Fruit fly (Drosophila melanogaster) whole organism, larva: ENCODE data around the gene cac.

Experiments
- noc ChIP-seq: fragments of 200-800 bp; sonication (Bioruptor generic); optimal IDR thresholded peaks from 3 replicates; lab custom pipeline; 2019; ENCODE audit warnings: missing biosample characterization, mild to moderate bottlenecking, missing genetic modification characterization, moderate library complexity

Gene cac

dm6 chrX:11984987-11985386 is at the start of gene cac:
cac (minus strand) TSS chrX:11985087.
- TF ChIP-seq noc (tag; lab: Kevin White, UChicago) = no peak

- TF ChIP-seq noc (tag; lab: Kevin White, UChicago) = no peak
Measured at dm6 chrX:12032136-12032682, 47.3 kb upstream of the cac start, which contains the start of gene Cyp318a1. Cyp318a1 (plus strand) TSS chrX:12032632.

DNA sequence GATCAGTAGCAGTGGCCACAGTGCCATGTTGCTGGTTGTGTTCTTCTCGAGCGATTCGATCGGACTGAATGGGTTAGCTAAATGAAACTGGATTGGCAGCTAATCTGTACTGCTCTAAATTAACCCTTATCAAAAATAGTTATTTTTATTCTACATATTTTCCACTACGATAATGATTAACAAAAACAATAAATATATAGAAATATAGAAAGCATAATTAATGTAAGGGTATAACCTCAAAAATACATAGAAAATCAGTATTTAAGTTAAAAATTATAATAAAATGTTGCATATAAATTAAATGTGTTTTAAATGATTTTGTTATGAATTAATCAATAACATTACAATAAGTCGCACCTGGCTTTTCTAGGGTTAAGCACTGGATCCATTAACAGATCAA is 46.5 kb upstream of the cac start, which contains the start of gene Cyp311a1:
Gene Cyp311a1, minus strand, starts transcription at position 66 of the 400 bp plus-strand sequence.
- no peak for TF ChIP-seq noc (tag; lab: Kevin White, UChicago)

dm6 chrX:12028825-12029514 is 44.1 kb upstream of the cac start, which contains the start of gene Usp7:
Usp7 (minus strand) TSS chrX:12029032.
- TF ChIP-seq noc (tag; lab: Kevin White, UChicago) = no peak

DNA sequence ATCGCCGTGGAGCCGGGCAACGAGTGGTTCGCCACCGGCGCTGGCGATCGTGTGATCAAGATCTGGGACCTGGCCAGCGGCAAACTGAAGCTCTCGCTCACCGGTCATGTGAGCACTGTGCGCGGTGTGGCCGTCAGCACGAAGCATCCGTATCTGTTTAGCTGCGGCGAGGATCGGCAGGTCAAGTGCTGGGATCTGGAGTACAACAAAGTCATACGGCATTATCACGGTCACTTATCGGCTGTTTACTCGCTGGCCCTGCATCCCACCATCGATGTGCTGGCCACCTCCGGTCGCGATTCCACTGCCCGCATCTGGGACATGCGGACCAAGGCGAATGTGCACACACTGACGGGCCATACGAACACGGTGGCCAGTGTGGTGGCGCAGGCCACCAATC is 36.9 kb upstream of the cac start:
- no peak for TF ChIP-seq noc (tag; lab: Kevin White, UChicago)

DNA sequence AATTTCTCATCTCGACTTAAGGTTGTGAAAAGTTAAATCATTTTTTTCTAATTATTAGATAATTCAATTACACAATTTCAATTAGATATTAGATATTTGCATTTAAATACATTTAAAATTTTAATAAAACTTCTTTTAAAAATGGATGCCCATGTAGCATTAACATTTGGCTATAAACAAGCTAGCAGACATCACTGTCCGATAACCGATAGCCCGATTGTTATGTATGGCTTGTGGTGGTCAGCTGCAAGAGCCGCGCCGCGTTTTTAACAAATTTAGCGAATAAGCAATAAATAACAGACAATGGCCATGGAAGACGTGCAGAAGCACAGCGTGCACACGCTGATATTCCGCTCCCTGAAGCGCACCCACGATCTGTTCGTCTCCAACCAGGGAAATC is 36.0 kb upstream of the cac start, which contains the start of gene Tango4:
Gene Tango4, plus strand, starts transcription at position 212 of the 400 bp plus-strand sequence.
- no peak for TF ChIP-seq noc (tag; lab: Kevin White, UChicago)

DNA sequence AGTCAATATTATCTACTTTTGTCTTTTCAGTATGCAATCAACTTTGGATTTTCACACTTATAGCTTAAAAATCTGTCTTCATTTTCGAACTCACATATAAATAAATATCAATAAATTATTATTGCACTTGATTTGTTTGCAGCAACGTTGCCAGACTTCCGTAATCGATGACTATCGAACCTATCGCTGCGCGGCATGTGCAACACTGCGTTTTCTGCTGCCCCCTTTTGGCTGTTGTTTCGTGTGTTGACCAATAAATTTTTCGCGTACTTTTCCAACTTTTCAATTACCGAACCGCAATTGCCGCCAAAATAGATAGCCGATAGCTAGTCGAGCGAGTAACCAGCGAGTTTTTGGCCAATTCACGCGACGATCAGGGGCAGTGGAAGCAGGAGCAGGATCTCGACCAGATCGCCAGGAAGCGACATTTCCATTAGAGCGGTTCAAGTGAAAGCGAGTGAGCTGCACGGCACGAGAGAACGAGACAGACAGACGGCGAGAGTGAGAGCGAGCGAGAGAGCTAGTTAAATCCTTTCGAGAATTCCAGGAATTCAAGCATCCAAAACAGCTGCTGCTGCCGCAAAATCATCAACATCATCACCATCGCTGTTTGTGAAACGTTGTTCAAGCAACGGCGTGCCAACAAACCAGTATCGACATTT is 33.7 kb upstream of the cac start, which contains the start of gene Lsm12a:
Gene Lsm12a, plus strand, starts transcription at position 201 of the 662 bp plus-strand sequence.
- no peak for TF ChIP-seq noc (tag; lab: Kevin White, UChicago)

dm6 chrX:12017815-12018439 is 33.0 kb upstream of the cac start, which contains the start of gene Chrac-16:
Chrac-16 (minus strand) TSS chrX:12017961.
- TF ChIP-seq noc (tag; lab: Kevin White, UChicago) = no peak

DNA sequence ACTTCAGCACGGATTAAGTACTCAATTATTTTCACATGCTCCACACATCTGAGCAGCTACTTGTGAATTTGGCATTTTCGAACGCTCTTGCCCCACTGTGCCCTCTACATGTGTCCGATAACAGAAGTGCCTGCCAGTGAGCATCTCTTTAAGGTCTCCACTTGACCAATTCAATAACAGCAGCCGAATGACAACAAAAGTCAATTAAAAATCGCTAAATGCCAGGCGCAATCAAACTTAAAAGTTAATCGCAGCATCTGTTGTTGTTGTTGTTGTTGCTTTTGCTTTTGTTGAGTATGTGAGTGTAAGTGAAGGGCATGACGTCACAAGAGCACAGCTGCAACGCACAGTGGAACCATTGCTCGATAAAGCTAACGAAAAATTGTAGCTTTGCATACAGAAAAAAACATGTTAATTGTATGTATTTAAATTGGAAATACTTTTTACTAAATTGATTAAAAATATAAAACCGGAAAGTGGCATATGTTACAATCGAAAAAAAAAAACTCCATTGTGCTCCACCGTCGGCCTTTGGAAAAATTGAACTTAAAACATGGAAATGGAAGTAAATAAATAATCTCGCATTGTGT is 30.0 kb upstream of the cac start:
- TF ChIP-seq noc (tag; lab: Kevin White, UChicago) = no peak

DNA sequence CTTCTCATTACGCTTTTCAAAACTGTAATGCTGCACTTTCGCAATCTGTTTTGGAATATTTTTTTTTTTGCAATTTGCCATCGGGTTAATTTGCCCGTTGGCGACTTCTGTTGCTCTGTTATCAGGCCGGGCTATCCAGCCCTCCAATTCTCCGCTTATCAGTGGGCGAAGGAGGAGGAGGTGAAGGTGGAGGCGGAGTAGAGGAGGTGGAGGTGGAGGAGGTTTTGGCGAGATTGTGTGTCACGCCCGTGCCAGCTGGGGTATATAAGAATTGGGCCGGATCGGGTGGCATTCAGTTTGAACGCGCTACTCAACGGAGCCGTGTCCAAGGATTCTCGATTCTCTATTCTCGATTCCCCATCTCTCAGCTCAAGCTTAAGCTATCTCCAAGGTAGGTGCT is 29.2 kb upstream of the cac start:
- TF ChIP-seq noc (tag; lab: Kevin White, UChicago) = no peak

dm6 chrX:12013098-12013493 is 28.2 kb upstream of the cac start:
- TF ChIP-seq noc (tag; lab: Kevin White, UChicago) = peak; percentile 60

dm6 chrX:12012149-12013097 is 27.5 kb upstream of the cac start, which contains the start of the genes CG1492 and regucalcin:
CG1492 (minus strand) TSS chrX:12012211.
regucalcin (plus strand) TSS chrX:12012377.
- TF ChIP-seq noc (tag; lab: Kevin White, UChicago) = no peak

- no peak for TF ChIP-seq noc (tag; lab: Kevin White, UChicago)
Measured at dm6 chrX:12007593-12007992, 22.7 kb upstream of the cac start.
